Worm (Caenorhabditis elegans) whole organism, L4/young adult: ENCODE data around the gene D2062.5.

ENCODE experiments used
- W03F9.2 ChIP-seq: fragments of 150-350 bp; optimal IDR thresholded peaks from 2 replicates; lab custom pipeline; 2014; ENCODE audit warnings: missing biosample characterization, missing genetic modification characterization
- dao-5 ChIP-seq: sonication (generic microtip); optimal IDR thresholded peaks from 2 replicates; lab custom pipeline; 2016; ENCODE audit warnings: missing genotype, missing genetic modification characterization, moderate library complexity, missing compliant biosample characterization
- him-1 ChIP-seq: sonication (generic microtip); optimal IDR thresholded peaks from 2 replicates; lab custom pipeline; 2016; ENCODE audit warnings: missing genotype, missing genetic modification reagents, missing genetic modification characterization, missing compliant biosample characterization

ce11 chrII:2641777-2642176, 19.2 kb downstream of the D2062.5 start, which contains the start of gene F22E5.7:
- TF ChIP-seq dao-5 (tag; lab: Kevin White, UChicago) (no peak), W03F9.2 (tag; lab: Kevin White, UChicago) (no peak), him-1 (tag; lab: Kevin White, UChicago) (no peak)
